Worm (Caenorhabditis elegans): ENCODE results near the gene gadr-4.

ce11 chrII:4107196-4107595 lies 44.8 kb upstream of the gadr-4 start:
- TF ChIP-seq ceh-14 (tag; optimal IDR thresholded peaks at IDR 0.05) = no peak
- no peak for TF ChIP-seq hlh-6 (tag; optimal IDR thresholded peaks at IDR 0.05)
- TF ChIP-seq unc-55 (GFP tag; optimal IDR thresholded peaks at IDR 0.05) = no peak
- TF ChIP-seq pqm-1 (tag; optimal IDR thresholded peaks at IDR 0.05) = no peak
- no peak for TF ChIP-seq ceh-34 (tag; optimal IDR thresholded peaks at IDR 0.05)
- no peak for TF ChIP-seq fkh-10 (GFP tag; optimal IDR thresholded peaks at IDR 0.05)
- TF ChIP-seq pat-9 (tag; optimal IDR thresholded peaks at IDR 0.05) = no peak
- TF ChIP-seq mec-3 (tag; optimal IDR thresholded peaks at IDR 0.05; ENCODE audit: borderline replicate concordance) = no peak
- TF ChIP-seq tbx-2 (tag; optimal IDR thresholded peaks at IDR 0.05) = no peak
- no peak for TF ChIP-seq elt-2 (tag; optimal IDR thresholded peaks at IDR 0.05)
- no peak for TF ChIP-seq C38D4.7 (GFP tag; optimal IDR thresholded peaks at IDR 0.05)
- no peak for TF ChIP-seq ceh-19 (GFP tag; optimal IDR thresholded peaks at IDR 0.05)
